Worm (Caenorhabditis elegans): ENCODE results near the gene sru-28.
A peak's percentile ranks its signal among the peaks of the same experiment; 100 is the strongest.

Gene sru-28

DNA sequence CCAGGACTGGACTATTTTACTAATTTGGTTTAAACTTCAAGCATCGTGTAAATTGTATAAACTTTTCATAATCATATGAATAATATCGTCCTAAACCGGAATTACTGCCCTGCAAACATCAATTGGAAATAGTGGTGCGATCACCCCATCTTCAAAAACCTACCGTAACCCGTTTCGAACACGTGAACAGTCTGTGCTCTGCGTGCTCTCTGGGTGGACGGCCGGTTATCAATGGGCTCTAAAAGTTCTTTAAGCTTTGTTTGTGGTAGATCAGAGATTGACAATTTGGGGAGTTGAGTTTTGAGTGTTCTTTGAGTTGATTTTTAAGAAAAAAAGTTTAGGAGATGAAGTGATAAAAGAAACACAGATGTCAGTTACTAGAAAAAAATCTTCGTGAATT is 49.5 kb upstream of the sru-28 start (continued):
- TF ChIP-seq mdt-29 (GFP tag; IDR thresholded peaks at IDR 0.05) (peak; percentile 91), unc-62 (GFP tag; optimal IDR thresholded peaks at IDR 0.05 in 1 of 2) (no peak), unc-62 (tag; optimal IDR thresholded peaks at IDR 0.05) (no peak), daf-16 (GFP tag; optimal IDR thresholded peaks at IDR 0.05) (no peak), daf-16 (tag; optimal IDR thresholded peaks at IDR 0.05) (peak; percentile 82), nhr-28 (tag; optimal IDR thresholded peaks at IDR 0.05) (peak; percentile 72), lin-38 (GFP tag; IDR thresholded peaks at IDR 0.05) (no peak), nhr-42 (GFP tag; IDR thresholded peaks at IDR 0.05) (no peak)

ce11 chrV:1459374-1459926 is 46.6 kb upstream of the sru-28 start:
- TF ChIP-seq nhr-237 (tag; optimal IDR thresholded peaks at IDR 0.05) (no peak), ceh-32 (tag; optimal IDR thresholded peaks at IDR 0.05; ENCODE audit: poor library complexity) (no peak), Y75B8A.6 (GFP tag; IDR thresholded peaks at IDR 0.05) (no peak), zfp-2 (tag; optimal IDR thresholded peaks at IDR 0.05) (no peak), daf-8 (GFP tag; IDR thresholded peaks at IDR 0.05) (no peak), lin-39 (tag; optimal IDR thresholded peaks at IDR 0.05) (no peak), dmd-6 (GFP tag; IDR thresholded peaks at IDR 0.05) (peak; percentile 81), zip-11 (GFP tag; IDR thresholded peaks at IDR 0.05) (no peak), T20F7.1 (GFP tag; optimal IDR thresholded peaks at IDR 0.05) (no peak), mes-2 (tag; optimal IDR thresholded peaks at IDR 0.05; ENCODE audit: poor library complexity, severe bottlenecking) (no peak), nhr-28 (tag; optimal IDR thresholded peaks at IDR 0.05) (peak; percentile 67), ama-1 (optimal IDR thresholded peaks at IDR 0.05) (no peak), hmg-1.1 (GFP tag; IDR thresholded peaks at IDR 0.05) (no peak), pqm-1 (tag; optimal IDR thresholded peaks at IDR 0.05) (peak; percentile 43), fos-1 (tag; optimal IDR thresholded peaks at IDR 0.05) (no peak), saeg-2 (GFP tag; IDR thresholded peaks at IDR 0.05) (no peak), spr-1 (tag; optimal IDR thresholded peaks at IDR 0.05) (no peak), nhr-77 (tag; optimal IDR thresholded peaks at IDR 0.05) (peak; percentile 47), mdt-29 (GFP tag; IDR thresholded peaks at IDR 0.05) (no peak), Y105C5A.15 (GFP tag; IDR thresholded peaks at IDR 0.05) (no peak), ceh-28 (tag; optimal IDR thresholded peaks at IDR 0.05) (no peak), skn-1 (tag; optimal IDR thresholded peaks at IDR 0.05) (no peak), lin-29 (GFP tag; IDR thresholded peaks at IDR 0.05) (no peak), nhr-25 (tag; optimal IDR thresholded peaks at IDR 0.05; ENCODE audit: borderline replicate concordance, insufficient read depth) (no peak), unc-130 (GFP tag; optimal IDR thresholded peaks at IDR 0.05) (no peak), F10B5.3 (tag; optimal IDR thresholded peaks at IDR 0.05) (no peak), aly-2 (tag; optimal IDR thresholded peaks at IDR 0.05) (no peak), cey-2 (tag; optimal IDR thresholded peaks at IDR 0.05; ENCODE audit: borderline replicate concordance, insufficient read depth) (no peak), lin-1 (GFP tag; IDR thresholded peaks at IDR 0.05) (no peak), mep-1 (tag; optimal IDR thresholded peaks at IDR 0.05) (no peak), R02D3.7 (tag; optimal IDR thresholded peaks at IDR 0.05) (no peak), ceh-62 (tag; optimal IDR thresholded peaks at IDR 0.05) (no peak), vab-7 (GFP tag; IDR thresholded peaks at IDR 0.05) (no peak), lin-38 (GFP tag; IDR thresholded peaks at IDR 0.05) (no peak), hlh-30 (tag; optimal IDR thresholded peaks at IDR 0.05; ENCODE audit: insufficient read depth) (peak; percentile 43), jun-1 (tag; optimal IDR thresholded peaks at IDR 0.05) (no peak), lin-15B (tag; optimal IDR thresholded peaks at IDR 0.05) (no peak), ceh-20 (GFP tag; IDR thresholded peaks at IDR 0.05) (no peak), nhr-42 (GFP tag; IDR thresholded peaks at IDR 0.05) (no peak), daf-12 (tag; optimal IDR thresholded peaks at IDR 0.05) (no peak), D1046.2 (GFP tag; IDR thresholded peaks at IDR 0.05) (no peak), ztf-11 (tag; optimal IDR thresholded peaks at IDR 0.05) (no peak), dpl-1 (GFP tag; optimal IDR thresholded peaks at IDR 0.05) (no peak), mxl-2 (GFP tag; conservative IDR thresholded peaks at IDR 0.05) (peak; percentile 78), ztf-7 (tag; optimal IDR thresholded peaks at IDR 0.05) (no peak), lir-3 (tag; optimal IDR thresholded peaks at IDR 0.05) (no peak), nhr-11 (tag; optimal IDR thresholded peaks at IDR 0.05) (no peak)

Data from whole organism, L4 larva.